Fruit fly (Drosophila melanogaster): ENCODE data around the gene CkIIalpha-i3.

DNA sequence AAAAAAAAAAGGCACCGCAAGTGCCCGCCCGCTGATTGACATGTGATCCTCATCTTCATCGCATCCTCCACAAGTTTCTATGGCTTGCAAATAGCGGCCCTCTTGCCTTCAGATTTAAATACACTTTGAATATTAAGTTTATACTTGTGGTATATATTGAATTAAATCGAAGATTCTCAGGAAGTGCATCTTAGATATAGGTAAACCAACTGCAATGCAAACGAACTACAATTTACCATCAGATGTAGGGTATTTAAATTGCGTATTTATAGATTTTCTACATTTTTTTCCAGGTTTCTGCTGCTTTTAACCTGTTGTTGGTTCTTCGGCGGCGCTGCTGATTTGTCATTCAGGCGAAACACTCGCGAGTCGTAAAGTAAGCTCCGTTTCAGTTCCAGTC lies 36.6 kb upstream of the CkIIalpha-i3 start:
- peak; percentile 42 for TF ChIP-seq Eip78C (GFP tag)
- peak; percentile 43 for TF ChIP-seq Ets96B (tag; optimal IDR thresholded peaks at IDR 0.05)
- TF ChIP-seq dsx (GFP tag; optimal IDR thresholded peaks at IDR 0.05; ENCODE audit: poor library complexity, severe bottlenecking), result peak; percentile 37
- no peak for TF ChIP-seq cyc (GFP tag; optimal IDR thresholded peaks at IDR 0.05)
- TF ChIP-seq CG8632 (GFP tag; optimal IDR thresholded peaks at IDR 0.05), result peak; percentile 31
- TF ChIP-seq topi (GFP tag; optimal IDR thresholded peaks at IDR 0.05), result no peak
- TF ChIP-seq CG16779 (tag; optimal IDR thresholded peaks at IDR 0.05), result no peak
- TF ChIP-seq fd59A (GFP tag; optimal IDR thresholded peaks at IDR 0.05), result peak; percentile 34
- no peak for TF ChIP-seq CG11294 (GFP tag; IDR thresholded peaks at IDR 0.05)
- TF ChIP-seq fkh (GFP tag; optimal IDR thresholded peaks at IDR 0.05), result no peak
- peak in 1 of 2 experiments; percentile 10 for TF ChIP-seq ss (GFP tag; optimal IDR thresholded peaks at IDR 0.05)
- no peak for TF ChIP-seq CG31627 (GFP tag; optimal IDR thresholded peaks at IDR 0.05)

Measured in whole organism, prepupa.